Worm (Caenorhabditis elegans) whole organism, midembryonic: ENCODE data around the gene nhr-127.

Experiments
- T22C8.4 ChIP-seq: fragments of 200-800 bp; sonication (Bioruptor generic); IDR thresholded peaks from 2 replicates; pipeline ENCODE4 v1.3.6; 2022; ENCODE audit warnings: missing genetic modification characterization, missing compliant biosample characterization
- cog-1 ChIP-seq: sonication (generic microtip); optimal IDR thresholded peaks from 2 replicates; lab custom pipeline; 2016; ENCODE audit warnings: missing genetic modification characterization, missing compliant biosample characterization
- flt-1 ChIP-seq: fragments of 200-800 bp; sonication (Bioruptor generic); IDR thresholded peaks from 2 replicates; pipeline ENCODE4 v1.3.6; 2022; ENCODE audit warnings: missing genetic modification characterization, missing compliant biosample characterization
- klf-2 ChIP-seq: fragments of 200-800 bp; sonication (Bioruptor generic); conservative IDR thresholded peaks from 2 replicates; pipeline ENCODE4 v1.3.6; 2022; ENCODE audit warnings: missing genetic modification reagents, missing genetic modification characterization, missing compliant biosample characterization
- med-1 ChIP-seq: sonication (generic microtip); optimal IDR thresholded peaks from 2 replicates; lab custom pipeline; 2017; ENCODE audit warnings: missing genetic modification characterization, mild to moderate bottlenecking, missing compliant biosample characterization, antibody characterized with exemption, missing genetic modification reagents; ENCODE audit not compliant: insufficient read depth
- ref-1 ChIP-seq: fragments of 200-800 bp; sonication (Bioruptor generic); conservative IDR thresholded peaks from 2 replicates; pipeline ENCODE4 v1.3.6; 2022; ENCODE audit warnings: missing genetic modification reagents, missing genetic modification characterization, missing compliant biosample characterization
- tab-1 ChIP-seq: fragments of 200-800 bp; sonication (Bioruptor generic); IDR thresholded peaks from 2 replicates; pipeline ENCODE4 v1.3.6; 2022; ENCODE audit warnings: missing genetic modification characterization, missing compliant biosample characterization
- ztf-23 ChIP-seq: fragments of 200-800 bp; sonication (Bioruptor generic); IDR thresholded peaks from 2 replicates; pipeline ENCODE4 v1.3.6; 2022; ENCODE audit warnings: missing genetic modification reagents, missing genetic modification characterization, missing compliant biosample characterization
- ztf-29 ChIP-seq: fragments of 200-800 bp; sonication (Bioruptor generic); IDR thresholded peaks from 2 replicates; pipeline ENCODE4 v1.3.6; 2022; ENCODE audit warnings: missing genetic modification reagents, missing genetic modification characterization, missing compliant biosample characterization

The nhr-127 gene

DNA sequence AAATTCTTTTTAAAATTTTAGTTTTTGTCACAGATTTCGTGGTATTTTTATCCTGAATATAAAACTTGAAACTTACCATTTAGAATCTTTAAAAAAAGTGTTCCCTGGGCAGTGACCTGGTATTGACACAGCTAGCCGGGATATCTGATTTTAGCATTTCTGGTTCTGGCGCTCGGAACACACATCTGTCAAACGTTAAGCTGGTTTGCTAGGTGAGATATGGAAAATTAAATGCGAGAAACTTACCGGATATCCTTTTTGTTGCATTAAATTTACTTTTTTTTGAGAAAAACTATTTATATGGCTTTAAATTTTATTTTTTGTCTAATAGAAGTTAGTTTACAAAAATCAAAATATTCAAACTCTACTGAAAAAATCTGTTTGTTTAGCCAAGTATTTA lies 26.0 kb downstream of the nhr-127 start, which contains the start of gene F28G4.4:
Gene F28G4.4, minus strand, starts transcription at position 101 of the 400 bp plus-strand sequence.
- TF ChIP-seq klf-2 (GFP tag; lab: Robert Waterston, UW) (no peak), ref-1 (GFP tag; lab: Robert Waterston, UW) (no peak), ztf-23 (no peak), ztf-29 (GFP tag; lab: Robert Waterston, UW) (no peak), T22C8.4 (GFP tag; lab: Robert Waterston, UW) (no peak), cog-1 (no peak), med-1 (GFP tag; lab: Kevin White, UChicago) (no peak), tab-1 (no peak), flt-1 (no peak)

DNA sequence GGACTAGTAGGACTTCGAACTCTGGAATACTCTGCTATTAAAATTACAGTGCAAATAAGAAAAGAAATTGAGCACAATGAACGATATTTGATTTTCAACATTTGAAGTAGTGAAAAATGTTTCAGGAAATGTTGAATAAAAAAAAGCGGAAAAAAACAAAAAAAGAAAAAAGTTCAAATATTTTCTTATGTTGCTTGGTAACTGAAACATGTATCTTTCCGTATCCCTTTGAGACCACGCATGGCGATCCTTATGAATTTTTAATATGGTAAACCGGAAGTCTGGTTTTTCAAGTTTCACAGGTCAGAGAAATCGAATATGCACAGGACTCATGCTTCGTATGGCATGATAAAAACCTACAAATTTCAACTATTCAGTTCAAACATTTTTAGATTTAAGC lies 27.8 kb downstream of the nhr-127 start, which contains the start of gene F28G4.3:
Gene F28G4.3, minus strand, starts transcription at position 101 of the 400 bp plus-strand sequence.
- TF ChIP-seq tab-1 (no peak), ztf-23 (no peak), flt-1 (no peak), med-1 (GFP tag; lab: Kevin White, UChicago) (no peak), cog-1 (no peak), ztf-29 (GFP tag; lab: Robert Waterston, UW) (no peak), ref-1 (GFP tag; lab: Robert Waterston, UW) (no peak), klf-2 (GFP tag; lab: Robert Waterston, UW) (no peak), T22C8.4 (GFP tag; lab: Robert Waterston, UW) (no peak)

DNA sequence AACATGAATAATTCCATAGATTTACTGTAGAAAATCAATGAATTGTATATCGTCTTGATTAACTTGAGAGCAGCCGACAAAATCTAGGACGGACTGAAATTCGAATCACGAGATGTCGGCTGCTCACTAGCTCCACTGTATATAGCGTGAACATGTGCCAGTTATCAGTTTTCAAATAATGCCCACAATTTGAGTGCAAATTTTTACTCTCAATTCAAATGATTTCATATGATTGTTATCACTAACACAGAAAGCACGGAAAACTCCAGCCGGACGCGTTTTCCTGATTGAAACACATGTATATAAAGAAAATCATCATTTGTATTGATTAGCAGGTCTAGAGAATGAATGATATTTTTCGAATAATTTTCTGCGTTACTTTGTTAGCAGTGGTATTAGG lies 32.6 kb downstream of the nhr-127 start, which contains the start of gene oac-5:
Gene oac-5, plus strand, starts transcription at position 301 of the 400 bp plus-strand sequence.
- TF ChIP-seq ref-1 (GFP tag; lab: Robert Waterston, UW): no peak
- no peak for TF ChIP-seq tab-1
- no peak for TF ChIP-seq klf-2 (GFP tag; lab: Robert Waterston, UW)
- TF ChIP-seq med-1 (GFP tag; lab: Kevin White, UChicago): no peak
- no peak for TF ChIP-seq flt-1
- TF ChIP-seq T22C8.4 (GFP tag; lab: Robert Waterston, UW): no peak
- no peak for TF ChIP-seq cog-1
- no peak for TF ChIP-seq ztf-23
- no peak for TF ChIP-seq ztf-29 (GFP tag; lab: Robert Waterston, UW)

DNA sequence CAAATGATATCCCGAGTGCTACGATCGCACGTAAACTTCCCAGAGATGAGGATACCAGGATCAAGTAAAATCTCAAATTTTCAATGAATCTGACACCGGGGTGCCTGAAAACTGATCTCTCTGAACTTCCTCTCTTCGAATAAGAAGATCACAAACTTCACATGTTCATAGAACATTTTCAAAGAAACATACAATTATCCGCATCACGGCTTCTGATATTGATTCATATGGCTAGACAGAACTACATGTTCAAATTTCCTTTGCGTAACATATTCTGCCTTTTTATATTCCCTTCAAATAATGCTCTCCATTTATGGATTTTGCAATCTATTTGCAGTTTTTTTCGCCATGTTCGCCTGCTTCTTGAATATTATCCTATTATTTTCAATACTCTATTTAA lies 37.3 kb downstream of the nhr-127 start, which contains the start of gene srbc-83:
Gene srbc-83, plus strand, starts transcription at position 301 of the 400 bp plus-strand sequence.
- no peak for TF ChIP-seq klf-2 (GFP tag; lab: Robert Waterston, UW)
- no peak for TF ChIP-seq T22C8.4 (GFP tag; lab: Robert Waterston, UW)
- TF ChIP-seq cog-1: no peak
- no peak for TF ChIP-seq ref-1 (GFP tag; lab: Robert Waterston, UW)
- no peak for TF ChIP-seq med-1 (GFP tag; lab: Kevin White, UChicago)
- no peak for TF ChIP-seq flt-1
- no peak for TF ChIP-seq ztf-23
- TF ChIP-seq tab-1: no peak
- no peak for TF ChIP-seq ztf-29 (GFP tag; lab: Robert Waterston, UW)

DNA sequence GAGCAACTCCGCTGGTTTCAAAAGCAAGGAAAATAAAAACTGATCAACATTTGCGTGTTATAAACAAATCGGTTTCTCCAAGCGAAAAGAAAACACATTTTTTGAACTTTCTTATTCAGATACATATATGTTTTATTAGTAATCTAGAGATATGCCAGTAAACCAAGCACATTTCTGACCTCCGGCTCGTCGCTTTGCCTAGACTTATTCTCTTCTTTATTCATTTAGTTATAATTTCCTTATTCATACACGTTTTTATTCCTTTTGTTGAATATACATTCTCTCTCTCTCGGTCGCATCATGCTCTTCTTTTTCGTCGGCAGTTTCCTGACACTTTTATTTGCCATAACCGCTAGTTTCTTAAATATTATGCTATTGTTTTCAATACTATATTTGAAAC lies 38.9 kb downstream of the nhr-127 start, which contains the start of gene srbc-84:
Gene srbc-84, plus strand, starts transcription at position 301 of the 400 bp plus-strand sequence.
- no peak for TF ChIP-seq cog-1
- TF ChIP-seq flt-1: no peak
- no peak for TF ChIP-seq T22C8.4 (GFP tag; lab: Robert Waterston, UW)
- TF ChIP-seq tab-1: no peak
- TF ChIP-seq ztf-23: no peak
- TF ChIP-seq klf-2 (GFP tag; lab: Robert Waterston, UW): no peak
- TF ChIP-seq med-1 (GFP tag; lab: Kevin White, UChicago): no peak
- no peak for TF ChIP-seq ref-1 (GFP tag; lab: Robert Waterston, UW)

DNA sequence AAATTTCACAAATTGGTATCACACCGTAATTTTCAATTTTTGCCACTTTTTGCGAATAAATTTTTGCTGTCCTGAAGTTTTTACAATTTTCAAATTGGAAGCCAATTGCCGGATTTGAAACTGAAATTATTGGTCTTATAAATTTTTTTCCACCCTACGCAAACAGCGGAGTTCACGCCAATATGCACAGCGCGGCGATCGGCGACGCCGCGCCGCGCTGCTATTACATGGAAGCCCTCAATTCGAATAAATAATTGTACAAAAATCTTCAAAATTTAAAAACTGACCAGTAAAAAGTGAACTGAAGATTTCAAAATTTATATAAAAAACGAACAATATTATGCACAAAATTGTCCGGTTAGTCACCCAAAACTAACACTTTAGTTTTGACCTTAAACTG lies 40.0 kb downstream of the nhr-127 start:
- no peak for TF ChIP-seq med-1 (GFP tag; lab: Kevin White, UChicago)

DNA sequence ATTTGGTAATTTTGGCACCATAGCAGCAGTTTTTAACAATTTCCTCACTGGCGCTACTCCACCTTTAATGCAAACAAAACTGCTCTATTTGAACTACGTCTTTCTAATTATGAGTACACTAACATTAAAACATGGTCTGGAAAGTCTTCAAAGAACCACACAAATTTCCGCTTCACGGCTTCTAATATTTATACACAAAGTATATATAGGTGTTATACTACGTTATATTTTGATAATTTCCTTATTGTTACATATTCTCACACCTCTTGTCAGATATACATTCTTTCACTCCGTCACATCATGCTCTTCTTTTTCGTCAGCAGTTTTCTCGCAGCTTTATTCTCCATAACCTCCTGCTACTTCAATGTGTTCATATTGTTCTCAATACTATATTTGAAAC lies 40.5 kb downstream of the nhr-127 start, which contains the start of gene srbc-82:
Gene srbc-82, plus strand, starts transcription at position 301 of the 400 bp plus-strand sequence.
- no peak for TF ChIP-seq tab-1
- no peak for TF ChIP-seq cog-1
- no peak for TF ChIP-seq klf-2 (GFP tag; lab: Robert Waterston, UW)
- TF ChIP-seq T22C8.4 (GFP tag; lab: Robert Waterston, UW): no peak
- TF ChIP-seq ref-1 (GFP tag; lab: Robert Waterston, UW): no peak
- no peak for TF ChIP-seq flt-1
- TF ChIP-seq ztf-29 (GFP tag; lab: Robert Waterston, UW): no peak

DNA sequence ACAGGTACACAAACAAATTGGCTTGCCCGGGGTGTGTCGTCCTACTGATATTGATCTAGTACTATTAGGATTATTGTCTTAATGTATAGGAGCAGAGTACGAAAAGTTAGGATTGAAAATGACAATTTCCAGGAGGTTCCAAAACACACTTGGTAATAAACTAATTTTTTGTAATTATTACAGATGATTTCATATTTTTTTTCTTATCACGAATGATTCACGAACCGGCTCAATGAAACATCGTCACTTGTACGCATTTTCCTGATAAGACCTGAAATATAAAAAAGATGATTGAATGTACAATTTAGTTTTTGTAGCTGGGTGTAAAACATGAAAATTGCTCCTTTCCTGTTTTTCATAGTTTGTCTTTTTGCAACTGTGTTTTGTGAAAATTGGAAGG lies 42.7 kb downstream of the nhr-127 start, which contains the start of the genes C31A11.13 and oac-6:
Gene C31A11.13, minus strand, starts transcription at position 113 of the 400 bp plus-strand sequence.
Gene oac-6, plus strand, starts transcription at position 279 of the 400 bp plus-strand sequence.
- TF ChIP-seq cog-1 (no peak), ztf-23 (no peak), klf-2 (GFP tag; lab: Robert Waterston, UW) (no peak), ref-1 (GFP tag; lab: Robert Waterston, UW) (no peak), med-1 (GFP tag; lab: Kevin White, UChicago) (no peak), tab-1 (no peak), ztf-29 (GFP tag; lab: Robert Waterston, UW) (no peak), T22C8.4 (GFP tag; lab: Robert Waterston, UW) (no peak), flt-1 (no peak)

DNA sequence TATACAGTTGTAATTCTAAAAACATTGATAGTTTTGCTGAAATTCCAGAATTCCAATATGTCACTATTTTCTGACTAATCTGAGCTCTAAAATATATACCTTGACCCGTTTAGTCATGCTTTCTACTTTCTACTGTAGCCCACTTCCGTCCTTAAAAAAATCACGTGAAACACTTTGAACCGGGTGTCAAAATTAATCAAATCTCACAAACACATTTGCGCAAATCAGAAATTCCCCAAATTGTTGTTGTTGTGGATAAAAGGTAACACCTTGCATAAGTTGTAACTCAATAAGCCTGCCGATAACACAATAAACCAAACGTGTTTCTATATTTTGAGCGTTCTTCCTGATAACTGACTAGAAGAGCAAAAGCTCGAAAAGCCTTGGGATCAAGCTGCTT lies 47.5 kb downstream of the nhr-127 start, which contains the start of gene srxa-7:
Gene srxa-7, plus strand, starts transcription at position 301 of the 400 bp plus-strand sequence.
- TF ChIP-seq tab-1 (no peak), ztf-23 (no peak), ztf-29 (GFP tag; lab: Robert Waterston, UW) (no peak), ref-1 (GFP tag; lab: Robert Waterston, UW) (no peak), cog-1 (no peak), med-1 (GFP tag; lab: Kevin White, UChicago) (no peak), flt-1 (no peak), T22C8.4 (GFP tag; lab: Robert Waterston, UW) (no peak), klf-2 (GFP tag; lab: Robert Waterston, UW) (no peak)

DNA sequence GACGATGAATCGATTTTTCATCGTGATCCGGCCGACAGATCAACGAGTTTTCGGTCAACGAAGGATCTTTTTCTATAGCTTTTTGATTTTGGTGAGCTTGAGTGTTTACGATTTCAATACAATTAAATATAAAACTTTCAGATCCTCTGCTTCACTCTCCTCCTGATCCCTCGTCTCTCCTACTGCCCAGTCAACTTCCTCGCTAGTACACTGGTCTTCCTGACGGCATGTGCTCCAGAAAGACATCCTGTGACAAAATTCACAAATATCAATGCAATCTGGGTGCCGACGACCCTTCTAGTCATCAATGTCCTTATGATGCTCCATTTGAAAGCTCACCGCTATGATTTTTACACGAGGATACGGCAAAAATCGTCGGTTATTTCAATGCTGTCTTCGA lies 48.6 kb downstream of the nhr-127 start:
- TF ChIP-seq ref-1 (GFP tag; lab: Robert Waterston, UW) (no peak), ztf-29 (GFP tag; lab: Robert Waterston, UW) (no peak), klf-2 (GFP tag; lab: Robert Waterston, UW) (no peak), T22C8.4 (GFP tag; lab: Robert Waterston, UW) (no peak), tab-1 (no peak), ztf-23 (no peak), cog-1 (no peak), med-1 (GFP tag; lab: Kevin White, UChicago) (no peak), flt-1 (no peak)
